Worm (Caenorhabditis elegans) whole organism, mixed stage, embryonic: Measurements from ENCODE around the gene T21E8.5.

Experiments
- M03D4.4 ChIP-seq: sonication (generic microtip); optimal IDR thresholded peaks from 2 replicates; lab custom pipeline; 2017; ENCODE audit warnings: mild to moderate bottlenecking, missing genetic modification characterization, missing compliant biosample characterization
- bed-3 ChIP-seq: fragments of 200-800 bp; sonication (Bioruptor generic); optimal IDR thresholded peaks from 3 replicates; lab custom pipeline; 2018; ENCODE audit warnings: mild to moderate bottlenecking, missing genetic modification characterization, moderate library complexity, missing compliant biosample characterization
- ceh-43 ChIP-seq: fragments of 200-800 bp; sonication (Bioruptor generic); optimal IDR thresholded peaks from 2 replicates; lab custom pipeline; 2018; ENCODE audit warnings: mild to moderate bottlenecking, missing genetic modification characterization, moderate library complexity, missing compliant biosample characterization
- ceh-83 ChIP-seq: fragments of 200-800 bp; sonication (Bioruptor generic); optimal IDR thresholded peaks from 2 replicates; lab custom pipeline; 2018; ENCODE audit warnings: mild to moderate bottlenecking, missing genetic modification characterization, missing compliant biosample characterization
- ces-1 ChIP-seq: fragments of 150-350 bp; optimal IDR thresholded peaks from 2 replicates; lab custom pipeline; 2014; ENCODE audit warnings: missing biosample characterization, missing genetic modification reagents, missing genetic modification characterization
- cnd-1 ChIP-seq: fragments of 200-800 bp; sonication (Bioruptor generic); optimal IDR thresholded peaks from 2 replicates; lab custom pipeline; 2018; ENCODE audit warnings: mild to moderate bottlenecking, missing genetic modification characterization, missing compliant biosample characterization
- flh-1 ChIP-seq: fragments of 200-800 bp; sonication (Bioruptor generic); optimal IDR thresholded peaks from 2 replicates; lab custom pipeline; 2018; ENCODE audit warnings: mild to moderate bottlenecking, missing genetic modification characterization, moderate library complexity, missing compliant biosample characterization
- ham-2 ChIP-seq: fragments of 200-800 bp; sonication (Bioruptor generic); optimal IDR thresholded peaks from 2 replicates; lab custom pipeline; 2018; ENCODE audit warnings: mild to moderate bottlenecking, missing genetic modification characterization, missing compliant biosample characterization
- hlh-1 ChIP-seq: fragments of 150-350 bp; optimal IDR thresholded peaks from 2 replicates; lab custom pipeline; 2014; ENCODE audit warnings: missing biosample characterization, missing genetic modification reagents, missing genetic modification characterization
- lin-13 ChIP-seq: fragments of 150-350 bp; optimal IDR thresholded peaks from 2 replicates; lab custom pipeline; 2014; ENCODE audit warnings: missing biosample characterization, missing genetic modification characterization
- lin-32 ChIP-seq: fragments of 200-800 bp; sonication (Bioruptor generic); optimal IDR thresholded peaks from 2 replicates; lab custom pipeline; 2018; ENCODE audit warnings: mild to moderate bottlenecking, missing genetic modification characterization, missing compliant biosample characterization
- lsy-2 ChIP-seq: fragments of 150-350 bp; optimal IDR thresholded peaks from 2 replicates; lab custom pipeline; 2014; ENCODE audit warnings: missing biosample characterization, missing genetic modification characterization
- mab-5 ChIP-seq: fragments of 150-350 bp; optimal IDR thresholded peaks from 2 replicates; lab custom pipeline; 2014; ENCODE audit warnings: missing biosample characterization, missing genetic modification characterization
- mep-1 ChIP-seq: fragments of 150-350 bp; optimal IDR thresholded peaks from 2 replicates; lab custom pipeline; 2017; ENCODE audit warnings: missing biosample characterization, missing genetic modification reagents, missing genetic modification characterization, inconsistent platforms
- mls-2 ChIP-seq: sonication (generic microtip); optimal IDR thresholded peaks from 2 replicates; lab custom pipeline; 2016; ENCODE audit warnings: mild to moderate bottlenecking, missing genetic modification characterization, moderate library complexity, missing compliant biosample characterization
- nhr-12 ChIP-seq: fragments of 150-350 bp; optimal IDR thresholded peaks from 2 replicates; lab custom pipeline; 2014; ENCODE audit warnings: missing biosample characterization, missing genetic modification characterization
- nhr-2 ChIP-seq: fragments of 150-350 bp; optimal IDR thresholded peaks from 2 replicates; lab custom pipeline; 2014; ENCODE audit warnings: missing biosample characterization, missing genetic modification characterization
- nhr-237 ChIP-seq: fragments of 150-350 bp; optimal IDR thresholded peaks from 2 replicates; lab custom pipeline; 2014; ENCODE audit warnings: missing biosample characterization, missing genetic modification characterization
- nhr-28 ChIP-seq: fragments of 150-350 bp; optimal IDR thresholded peaks from 2 replicates; lab custom pipeline; 2014; ENCODE audit warnings: missing biosample characterization, missing genetic modification characterization
- nhr-76 ChIP-seq: sonication (generic microtip); optimal IDR thresholded peaks from 2 replicates; lab custom pipeline; 2017; ENCODE audit warnings: missing biosample characterization, missing genetic modification characterization
- pha-4 ChIP-seq: fragments of 150-350 bp; optimal IDR thresholded peaks from 2 replicates; lab custom pipeline; 2018; ENCODE audit warnings: missing biosample characterization, missing genetic modification reagents, missing genetic modification characterization
- sem-2 ChIP-seq: fragments of 200-800 bp; sonication (Bioruptor generic); optimal IDR thresholded peaks from 2 replicates; lab custom pipeline; 2018; ENCODE audit warnings: mild to moderate bottlenecking, missing genetic modification characterization, missing compliant biosample characterization
- snpc-4 ChIP-seq: fragments of 150-350 bp; optimal IDR thresholded peaks from 2 replicates; lab custom pipeline; 2014; ENCODE audit warnings: missing biosample characterization, missing genetic modification characterization
- sptf-1 ChIP-seq: sonication (generic microtip); optimal IDR thresholded peaks from 2 replicates; lab custom pipeline; 2017; ENCODE audit warnings: mild to moderate bottlenecking, missing genetic modification characterization, moderate library complexity, missing compliant biosample characterization
- tbx-8 ChIP-seq: fragments of 200-800 bp; sonication (Bioruptor generic); optimal IDR thresholded peaks from 2 replicates; lab custom pipeline; 2018; ENCODE audit warnings: mild to moderate bottlenecking, missing genetic modification characterization, moderate library complexity, missing compliant biosample characterization
- unc-120 ChIP-seq: sonication (generic microtip); optimal IDR thresholded peaks from 2 replicates; lab custom pipeline; 2017; ENCODE audit warnings: missing genetic modification characterization, missing compliant biosample characterization; ENCODE audit not compliant: poor library complexity, severe bottlenecking
- unc-62 ChIP-seq: fragments of 150-350 bp; optimal IDR thresholded peaks from 2 replicates; lab custom pipeline; 2014; ENCODE audit warnings: missing biosample characterization, missing genetic modification reagents, missing genetic modification characterization
- zip-8 ChIP-seq: fragments of 150-350 bp; optimal IDR thresholded peaks from 2 replicates; lab custom pipeline; 2014; ENCODE audit warnings: missing biosample characterization, missing genetic modification characterization
- ztf-11 ChIP-seq: fragments of 150-350 bp; optimal IDR thresholded peaks from 2 replicates; lab custom pipeline; 2014; ENCODE audit warnings: missing biosample characterization, missing genetic modification characterization

The T21E8.5 gene

ce11 chrX:10914421-10915277, 28.7 kb downstream of the T21E8.5 start:
- TF ChIP-seq hlh-1 (tag; lab: Kevin White, UChicago) (peak; percentile 43), ceh-43 (no peak)

- no peak for TF ChIP-seq ztf-11 (tag; lab: Kevin White, UChicago)
- TF ChIP-seq mls-2 (tag; lab: Kevin White, UChicago) = no peak
- TF ChIP-seq lin-13 (tag; lab: Kevin White, UChicago) = no peak
- TF ChIP-seq ces-1 (GFP tag; lab: Kevin White, UChicago) = no peak
- TF ChIP-seq unc-120 (tag; lab: Kevin White, UChicago) = no peak
- no peak for TF ChIP-seq lin-32 (GFP tag; lab: Kevin White, UChicago)
- no peak for TF ChIP-seq nhr-76 (tag; lab: Kevin White, UChicago)
- no peak for TF ChIP-seq mab-5 (tag; lab: Kevin White, UChicago)
- no peak for TF ChIP-seq ham-2 (GFP tag; lab: Kevin White, UChicago)
- TF ChIP-seq pha-4 (tag; lab: Kevin White, UChicago) = no peak
- no peak for TF ChIP-seq unc-62 (GFP tag; lab: Kevin White, UChicago)
- TF ChIP-seq hlh-1 (tag; lab: Kevin White, UChicago) = no peak
- TF ChIP-seq lsy-2 = no peak
- TF ChIP-seq zip-8 (tag; lab: Kevin White, UChicago) = no peak
- no peak for TF ChIP-seq sem-2
- TF ChIP-seq bed-3 = no peak
- TF ChIP-seq sptf-1 (tag; lab: Kevin White, UChicago) = no peak
- TF ChIP-seq snpc-4 = no peak
- no peak for TF ChIP-seq ceh-83 (GFP tag; lab: Kevin White, UChicago)
- TF ChIP-seq, all 35 proteins: peak for 0
Observed at ce11 chrX:10916194-10916593, 30.2 kb downstream of the T21E8.5 start.

- TF ChIP-seq nhr-237 (tag; lab: Kevin White, UChicago) = no peak
- no peak for TF ChIP-seq cnd-1 (tag; lab: Kevin White, UChicago)
- no peak for TF ChIP-seq nhr-76 (tag; lab: Kevin White, UChicago)
- TF ChIP-seq, all 35 proteins: peak for 0
Observed at ce11 chrX:10919613-10920012, 33.6 kb downstream of the T21E8.5 start, which contains the start of gene nstp-9. nstp-9 (minus strand) TSS chrX:10919713.

ce11 chrX:10924031-10924430, 38.1 kb downstream of the T21E8.5 start:
- TF ChIP-seq nhr-12 (tag; lab: Kevin White, UChicago) (no peak), mep-1 (tag; lab: Kevin White, UChicago) (no peak), mab-5 (tag; lab: Kevin White, UChicago) (no peak), M03D4.4 (tag; lab: Kevin White, UChicago) (no peak), lin-32 (GFP tag; lab: Kevin White, UChicago) (no peak), nhr-237 (tag; lab: Kevin White, UChicago) (no peak), sem-2 (no peak), pha-4 (tag; lab: Kevin White, UChicago) (no peak), tbx-8 (GFP tag; lab: Kevin White, UChicago) (no peak)

ce11 chrX:10927136-10927535, 41.2 kb downstream of the T21E8.5 start:
- TF ChIP-seq pha-4 (tag; lab: Kevin White, UChicago) (no peak), ces-1 (GFP tag; lab: Kevin White, UChicago) (no peak), unc-120 (tag; lab: Kevin White, UChicago) (no peak), nhr-2 (peak; percentile 57), sem-2 (no peak), lin-32 (GFP tag; lab: Kevin White, UChicago) (peak; percentile 68), bed-3 (no peak), zip-8 (tag; lab: Kevin White, UChicago) (peak; percentile 34)
- TF ChIP-seq, all 35 proteins: peak for 3

- no peak for TF ChIP-seq mab-5 (tag; lab: Kevin White, UChicago)
- no peak for TF ChIP-seq pha-4 (tag; lab: Kevin White, UChicago)
- no peak for TF ChIP-seq lsy-2
- TF ChIP-seq nhr-28 (tag; lab: Kevin White, UChicago) = no peak
- no peak for TF ChIP-seq lin-13 (tag; lab: Kevin White, UChicago)
- TF ChIP-seq flh-1 (GFP tag; lab: Kevin White, UChicago) = no peak
- no peak for TF ChIP-seq cnd-1 (tag; lab: Kevin White, UChicago)
- no peak for TF ChIP-seq mep-1 (tag; lab: Kevin White, UChicago)
- no peak for TF ChIP-seq tbx-8 (GFP tag; lab: Kevin White, UChicago)
Observed at ce11 chrX:10928948-10929563, 43.1 kb downstream of the T21E8.5 start, which contains the start of gene dgn-1. dgn-1 (minus strand) TSS chrX:10928998.
